Fruit fly (Drosophila melanogaster) whole organism, prepupa: ENCODE results near the gene CG9986.

ENCODE experiments used
- Blimp-1 ChIP-seq: fragments of 200-800 bp; sonication (Bioruptor generic); optimal IDR thresholded peaks from 3 replicates; lab custom pipeline; 2017; ENCODE audit warnings: missing biosample characterization, missing genetic modification characterization, mild to moderate bottlenecking, moderate library complexity, missing genetic modification reagents
- CG11294 ChIP-seq: fragments of 200-800 bp; sonication (Bioruptor generic); IDR thresholded peaks from 2 replicates; pipeline ENCODE4 v1.3.6; 2022; ENCODE audit warnings: missing biosample characterization, missing genetic modification characterization
- CG32006 ChIP-seq: fragments of 200-800 bp; sonication (Bioruptor generic); optimal IDR thresholded peaks from 3 replicates; lab custom pipeline; 2017; ENCODE audit warnings: missing biosample characterization, mild to moderate bottlenecking, missing genetic modification characterization
- CG6163 ChIP-seq: fragments of 200-800 bp; sonication (Bioruptor generic); IDR thresholded peaks from 3 replicates; pipeline ENCODE4 v1.3.6; 2022; ENCODE audit warnings: missing biosample characterization, missing genetic modification characterization
- CG6792 ChIP-seq: fragments of 200-800 bp; sonication (Bioruptor generic); optimal IDR thresholded peaks from 3 replicates; lab custom pipeline; 2016; ENCODE audit warnings: missing biosample characterization, missing genetic modification characterization
- Gug ChIP-seq: fragments of 200-800 bp; sonication (Bioruptor generic); IDR thresholded peaks from 2 replicates; pipeline ENCODE4 v1.3.6; 2022; ENCODE audit warnings: missing biosample characterization, missing genetic modification characterization

- TF ChIP-seq CG6163 (GFP tag; lab: Robert Waterston, UW) (no peak), Blimp-1 (GFP tag; lab: Kevin White, UChicago) (no peak), Gug (GFP tag; lab: Robert Waterston, UW) (no peak), CG6792 (GFP tag; lab: Kevin White, UChicago) (no peak), CG32006 (GFP tag; lab: Kevin White, UChicago) (no peak), CG11294 (GFP tag; lab: Robert Waterston, UW) (no peak)
Observed at dm6 chr3R:28595855-28596254, 10.0 kb upstream of the CG9986 start.
